Fruit fly (Drosophila melanogaster) Kc167 (cell line): ENCODE data around the gene dpr9.

ENCODE experiments used
- insv ChIP-seq: fragments of >200 bp; optimal IDR thresholded peaks from 3 replicates; lab custom pipeline; 2018; ENCODE audit warnings: missing external identifiers
- ttk ChIP-seq: sonication (Bioruptor generic); optimal IDR thresholded peaks from 2 replicates; lab custom pipeline; 2017; ENCODE audit warnings: missing external identifiers

dm6 chr3R:15091680-15092343, 14.8 kb upstream of the dpr9 start:
- no peak for TF ChIP-seq insv
- no peak for TF ChIP-seq ttk
